Fruit fly (Drosophila melanogaster) whole organism, embryonic: Measurements from ENCODE around the gene CG14545.

Experiments used
- Bgb ChIP-seq: fragments of 200-800 bp; sonication (Bioruptor generic); IDR thresholded peaks from 2 replicates; pipeline ENCODE4 v1.3.6; 2022; ENCODE audit warnings: missing biosample characterization, missing genetic modification characterization; ENCODE audit not compliant: partially characterized antibody
- Bteb2 ChIP-seq: fragments of 200-800 bp; sonication (Bioruptor generic); optimal IDR thresholded peaks from 2 replicates; lab custom pipeline; 2016; ENCODE audit warnings: missing biosample characterization, missing genetic modification characterization
- CG10321 ChIP-seq: fragments of 200-800 bp; sonication (Bioruptor generic); IDR thresholded peaks from 2 replicates; pipeline ENCODE4 v1.3.6; 2022; ENCODE audit warnings: missing biosample characterization, missing genetic modification characterization
- CG13123 ChIP-seq: fragments of 200-800 bp; sonication (Bioruptor generic); optimal IDR thresholded peaks from 2 replicates; lab custom pipeline; 2016; ENCODE audit warnings: missing biosample characterization, missing genetic modification characterization
- CG13287 ChIP-seq: fragments of 200-800 bp; sonication (Bioruptor generic); IDR thresholded peaks from 2 replicates; pipeline ENCODE4 v1.3.6; 2022; ENCODE audit warnings: missing biosample characterization, missing genetic modification characterization; ENCODE audit not compliant: partially characterized antibody
- CG14014 ChIP-seq: fragments of 200-800 bp; sonication (Bioruptor generic); IDR thresholded peaks from 2 replicates; pipeline ENCODE4 v1.3.6; 2022; ENCODE audit warnings: missing biosample characterization, missing genetic modification characterization
- CG14710 ChIP-seq: fragments of 200-800 bp; sonication (Bioruptor generic); optimal IDR thresholded peaks from 3 replicates; lab custom pipeline; 2019; ENCODE audit warnings: missing biosample characterization, mild to moderate bottlenecking, missing genetic modification characterization, moderate library complexity
- CG1602 ChIP-seq: fragments of 200-800 bp; sonication (Bioruptor generic); optimal IDR thresholded peaks from 3 replicates; lab custom pipeline; 2016; ENCODE audit warnings: missing biosample characterization, missing genetic modification characterization
- CG16863 ChIP-seq: fragments of 200-800 bp; sonication (Bioruptor generic); optimal IDR thresholded peaks from 3 replicates; lab custom pipeline; 2016; ENCODE audit warnings: missing biosample characterization, missing genetic modification characterization
- CG17328 ChIP-seq: fragments of 200-800 bp; sonication (Bioruptor generic); IDR thresholded peaks from 2 replicates; pipeline ENCODE4 v1.3.6; 2022; ENCODE audit warnings: missing biosample characterization, missing genetic modification characterization
- CG17359 ChIP-seq: fragments of 200-800 bp; sonication (Bioruptor generic); optimal IDR thresholded peaks from 3 replicates; lab custom pipeline; 2018; ENCODE audit warnings: missing biosample characterization, mild to moderate bottlenecking, missing genetic modification characterization, moderate library complexity
- CG1792 ChIP-seq: fragments of 200-800 bp; sonication (Bioruptor generic); optimal IDR thresholded peaks from 2 replicates; lab custom pipeline; 2016; ENCODE audit warnings: missing biosample characterization, missing genetic modification characterization
- CG18262 ChIP-seq: fragments of 200-800 bp; optimal IDR thresholded peaks from 3 replicates; lab custom pipeline; 2019; ENCODE audit warnings: missing biosample characterization, mild to moderate bottlenecking, missing genetic modification characterization, moderate library complexity
- CG18764 ChIP-seq: fragments of 200-800 bp; sonication (Bioruptor generic); optimal IDR thresholded peaks from 3 replicates; lab custom pipeline; 2016; ENCODE audit warnings: missing biosample characterization, missing genetic modification characterization
- CG2129 ChIP-seq: fragments of 200-800 bp; sonication (Bioruptor generic); IDR thresholded peaks from 2 replicates; pipeline ENCODE4 v1.3.6; 2022; ENCODE audit warnings: missing biosample characterization, missing genetic modification characterization; ENCODE audit not compliant: partially characterized antibody
- CG2199 ChIP-seq: fragments of 200-800 bp; sonication (Bioruptor generic); IDR thresholded peaks from 3 replicates; pipeline ENCODE4 v1.3.6; 2022; ENCODE audit warnings: missing biosample characterization, missing genetic modification characterization
- CG30020 ChIP-seq: fragments of 200-800 bp; optimal IDR thresholded peaks from 2 replicates; lab custom pipeline; 2019; ENCODE audit warnings: missing biosample characterization, mild to moderate bottlenecking, missing genetic modification characterization, moderate library complexity
- CG31441 ChIP-seq: fragments of 200-800 bp; sonication (Bioruptor generic); IDR thresholded peaks from 2 replicates; pipeline ENCODE4 v1.3.6; 2022; ENCODE audit warnings: missing biosample characterization, missing genetic modification characterization
- CG3838 ChIP-seq: fragments of 200-800 bp; sonication (Bioruptor generic); optimal IDR thresholded peaks from 3 replicates; lab custom pipeline; 2016; ENCODE audit warnings: missing biosample characterization, missing genetic modification characterization
- CG4328 ChIP-seq: fragments of 200-800 bp; sonication (Bioruptor generic); optimal IDR thresholded peaks from 3 replicates; lab custom pipeline; 2017; ENCODE audit warnings: missing biosample characterization, missing genetic modification reagents, missing genetic modification characterization
- CG4360 ChIP-seq: fragments of 200-800 bp; sonication (Bioruptor generic); IDR thresholded peaks from 2 replicates; pipeline ENCODE4 v1.3.6; 2022; ENCODE audit warnings: missing biosample characterization, missing genetic modification characterization
- CG4424 ChIP-seq: fragments of 200-800 bp; sonication (Bioruptor generic); optimal IDR thresholded peaks from 3 replicates; lab custom pipeline; 2016; ENCODE audit warnings: missing biosample characterization, missing genetic modification characterization
- CG5180 ChIP-seq: fragments of 200-800 bp; sonication (Bioruptor generic); optimal IDR thresholded peaks from 3 replicates; lab custom pipeline; 2017; ENCODE audit warnings: missing biosample characterization, missing genetic modification characterization, mild to moderate bottlenecking, moderate library complexity, missing genetic modification reagents
- CG7745 ChIP-seq: fragments of 200-800 bp; sonication (Bioruptor generic); optimal IDR thresholded peaks from 2 replicates; lab custom pipeline; 2018; ENCODE audit warnings: missing biosample characterization, mild to moderate bottlenecking, missing genetic modification characterization, moderate library complexity
- D19A ChIP-seq: fragments of 200-800 bp; optimal IDR thresholded peaks from 3 replicates; lab custom pipeline; 2019; ENCODE audit warnings: missing biosample characterization, mild to moderate bottlenecking, missing genetic modification characterization, moderate library complexity
- Dfd ChIP-seq, 2 experiments: fragments of >200 bp; optimal IDR thresholded peaks; 2 replicates each; lab custom pipeline; 2017; ENCODE audit warnings: missing biosample characterization in 2 of 2, missing genetic modification characterization in 2 of 2
- Elba2 ChIP-seq: fragments of 200-800 bp; sonication (Bioruptor generic); optimal IDR thresholded peaks from 3 replicates; lab custom pipeline; 2016; ENCODE audit warnings: missing biosample characterization, missing genetic modification characterization
- HHEX ChIP-seq: fragments of 200-800 bp; sonication (Bioruptor generic); optimal IDR thresholded peaks from 3 replicates; lab custom pipeline; 2017; ENCODE audit warnings: missing biosample characterization, mild to moderate bottlenecking, missing genetic modification characterization, missing genetic modification reagents
- Hmx ChIP-seq: fragments of 200-800 bp; sonication (Bioruptor generic); optimal IDR thresholded peaks from 2 replicates; lab custom pipeline; 2016; ENCODE audit warnings: missing biosample characterization, missing genetic modification characterization
- Oli ChIP-seq: fragments of 200-800 bp; sonication (Bioruptor generic); optimal IDR thresholded peaks from 2 replicates; lab custom pipeline; 2018; ENCODE audit warnings: missing biosample characterization, mild to moderate bottlenecking, missing genetic modification characterization, moderate library complexity
- Pdp1 ChIP-seq, 2 experiments: fragments of 200-800 bp; sonication (Bioruptor generic); optimal IDR thresholded peaks; 3 replicates each; lab custom pipeline; 2016; ENCODE audit warnings: missing biosample characterization in 2 of 2, missing genetic modification characterization in 2 of 2, mild to moderate bottlenecking in 1 of 2, moderate library complexity in 1 of 2
- Stat92E ChIP-seq, 3 experiments: fragments of >200 bp in 2 of 3; fragments of 200-800 bp in 1 of 3; sonication (Bioruptor generic) in 1 of 3; optimal IDR thresholded peaks; 2 replicates each; lab custom pipeline; 2017 to 2019; ENCODE audit warnings: missing biosample characterization in 3 of 3, missing genetic modification characterization in 3 of 3, mild to moderate bottlenecking in 1 of 3, moderate library complexity in 1 of 3
- cg ChIP-seq: fragments of 200-800 bp; sonication (Bioruptor generic); optimal IDR thresholded peaks from 3 replicates; lab custom pipeline; 2019; ENCODE audit warnings: missing biosample characterization, mild to moderate bottlenecking, missing genetic modification characterization, moderate library complexity
- chif ChIP-seq, 2 experiments: fragments of 200-800 bp; sonication (Bioruptor generic); optimal IDR thresholded peaks; 3 replicates each; lab custom pipeline; 2016; ENCODE audit warnings: missing biosample characterization in 2 of 2, missing genetic modification characterization in 2 of 2
- chinmo ChIP-seq: fragments of 200-800 bp; sonication (Bioruptor generic); IDR thresholded peaks from 4 replicates; pipeline ENCODE4 v1.3.6; 2022; ENCODE audit warnings: missing biosample characterization, missing genetic modification characterization; ENCODE audit not compliant: partially characterized antibody
- dmrt99B ChIP-seq: fragments of 200-800 bp; sonication (Bioruptor generic); optimal IDR thresholded peaks from 2 replicates; lab custom pipeline; 2018; ENCODE audit warnings: missing biosample characterization, mild to moderate bottlenecking, missing genetic modification characterization, moderate library complexity
- grau ChIP-seq: fragments of 200-800 bp; optimal IDR thresholded peaks from 3 replicates; lab custom pipeline; 2019; ENCODE audit warnings: missing biosample characterization, mild to moderate bottlenecking, missing genetic modification characterization, moderate library complexity
- gsb-n ChIP-seq: fragments of 200-800 bp; sonication (Bioruptor generic); optimal IDR thresholded peaks from 3 replicates; lab custom pipeline; 2018; ENCODE audit warnings: missing biosample characterization, mild to moderate bottlenecking, missing genetic modification characterization
- hbn ChIP-seq: fragments of 200-800 bp; sonication (Bioruptor generic); IDR thresholded peaks from 2 replicates; pipeline ENCODE4 v1.3.6; 2022; ENCODE audit warnings: missing biosample characterization, missing genetic modification characterization; ENCODE audit not compliant: partially characterized antibody
- jing ChIP-seq: fragments of 200-800 bp; sonication (Bioruptor generic); optimal IDR thresholded peaks from 2 replicates; lab custom pipeline; 2018; ENCODE audit warnings: missing biosample characterization, mild to moderate bottlenecking, missing genetic modification characterization
- kni ChIP-seq: fragments of 200-800 bp; sonication (Bioruptor generic); optimal IDR thresholded peaks from 3 replicates; lab custom pipeline; 2017; ENCODE audit warnings: mild to moderate bottlenecking, missing biosample characterization, missing genetic modification reagents, missing genetic modification characterization
- lilli ChIP-seq: fragments of 200-800 bp; sonication (Bioruptor generic); optimal IDR thresholded peaks from 3 replicates; lab custom pipeline; 2016; ENCODE audit warnings: missing biosample characterization, missing genetic modification characterization
- onecut ChIP-seq: fragments of 200-800 bp; sonication (Bioruptor generic); IDR thresholded peaks from 2 replicates; pipeline ENCODE4 v1.3.6; 2022; ENCODE audit warnings: missing biosample characterization, missing genetic modification characterization
- pros ChIP-seq: fragments of 200-800 bp; sonication (Bioruptor generic); optimal IDR thresholded peaks from 3 replicates; lab custom pipeline; 2019; ENCODE audit warnings: missing biosample characterization, mild to moderate bottlenecking, missing genetic modification characterization, moderate library complexity
- slbo ChIP-seq: fragments of 200-800 bp; sonication (Bioruptor generic); IDR thresholded peaks from 2 replicates; pipeline ENCODE4 v1.3.6; 2022; ENCODE audit warnings: missing biosample characterization, missing genetic modification characterization
- slp2 ChIP-seq: fragments of 200-800 bp; sonication (Bioruptor generic); optimal IDR thresholded peaks from 2 replicates; lab custom pipeline; 2016; ENCODE audit warnings: missing biosample characterization, missing genetic modification characterization
- sr ChIP-seq: fragments of 200-800 bp; sonication (Bioruptor generic); IDR thresholded peaks from 3 replicates; pipeline ENCODE4 v1.3.6; 2022; ENCODE audit warnings: missing biosample characterization, missing genetic modification characterization

The CG14545 gene

DNA sequence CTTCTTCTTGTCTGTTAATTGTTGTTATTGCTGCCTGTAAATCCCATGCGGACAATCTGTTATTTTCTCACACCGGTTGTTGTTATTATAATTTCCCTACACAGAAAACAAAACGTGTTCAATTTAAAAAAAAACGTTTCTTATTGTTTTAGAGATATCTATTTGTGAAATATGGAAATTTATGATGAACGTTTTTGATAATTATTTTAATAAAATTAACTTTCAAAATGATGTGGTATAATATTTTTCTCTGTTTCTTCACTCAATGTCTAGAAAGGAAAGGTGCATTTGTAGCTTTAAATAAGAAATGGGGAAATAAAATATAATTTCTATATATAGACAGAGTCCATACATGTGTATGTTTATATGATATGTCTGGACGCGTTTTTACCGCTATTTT lies 33.2 kb upstream of the CG14545 start (continued):
- TF ChIP-seq chif (GFP tag; optimal IDR thresholded peaks at IDR 0.05; lab: Kevin White, UChicago) (peak in 1 of 2 experiments; percentile 33), Bteb2 (GFP tag; lab: Kevin White, UChicago) (peak; percentile 44), CG7745 (tag; lab: Kevin White, UChicago) (no peak), onecut (GFP tag; lab: Robert Waterston, UW) (no peak), Oli (peak; percentile 72), CG4424 (GFP tag; lab: Kevin White, UChicago) (peak; percentile 72), CG18262 (peak; percentile 92), CG14710 (tag; lab: Kevin White, UChicago) (peak; percentile 88), Dfd (GFP tag; optimal IDR thresholded peaks at IDR 0.05; lab: Kevin White, UChicago) (no peak), dmrt99B (tag; lab: Kevin White, UChicago) (peak; percentile 83), CG14014 (0 out of 2 replicates have a peak, but pooled peaks have one; percentile 32), CG17359 (tag; lab: Kevin White, UChicago) (peak; percentile 85)

DNA sequence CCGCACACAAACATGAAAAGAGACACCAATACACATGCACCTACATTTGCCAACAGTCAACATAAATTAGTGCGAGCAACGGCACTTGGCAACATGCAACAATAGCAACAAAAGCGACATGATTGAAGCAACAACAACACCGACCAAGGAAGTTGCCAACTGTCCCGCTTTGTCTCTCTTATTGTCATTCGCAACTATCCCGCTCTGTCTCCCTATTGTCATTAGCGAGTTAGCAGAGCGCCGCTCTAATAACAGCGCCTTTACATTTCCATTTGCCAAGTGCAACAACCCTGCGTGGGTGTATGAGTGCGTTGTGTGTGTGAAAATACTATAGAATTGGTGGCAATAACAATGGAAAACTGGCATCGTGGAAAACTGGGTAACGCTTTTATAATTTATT lies 32.8 kb upstream of the CG14545 start:
- TF ChIP-seq slbo (GFP tag; lab: Robert Waterston, UW) (no peak), kni (GFP tag; lab: Kevin White, UChicago) (peak; percentile 80), CG4360 (peak; percentile 82), CG3838 (GFP tag; lab: Kevin White, UChicago) (peak; percentile 77), CG10321 (GFP tag; lab: Robert Waterston, UW) (peak; percentile 34; the same call in 1 of the 2 replicates), CG5180 (no peak), chinmo (GFP tag; lab: Robert Waterston, UW) (0 out of 4 replicates have a peak, but pooled peaks have one; percentile 54), CG13287 (GFP tag; lab: Robert Waterston, UW) (no peak), CG2199 (GFP tag; lab: Robert Waterston, UW) (no peak), CG4328 (GFP tag; lab: Kevin White, UChicago) (no peak), CG13123 (GFP tag; lab: Kevin White, UChicago) (no peak), grau (no peak), cg (GFP tag; lab: Kevin White, UChicago) (peak; percentile 73), Stat92E (GFP tag; optimal IDR thresholded peaks at IDR 0.05; lab: Kevin White, UChicago) (no peak), pros (GFP tag; lab: Kevin White, UChicago) (peak; percentile 11), sr (0 out of 3 replicates have a peak, but pooled peaks have one; percentile 17), Elba2 (GFP tag; lab: Kevin White, UChicago) (peak; percentile 99), CG30020 (tag; lab: Kevin White, UChicago) (no peak), HHEX (GFP tag; lab: Kevin White, UChicago) (no peak)

DNA sequence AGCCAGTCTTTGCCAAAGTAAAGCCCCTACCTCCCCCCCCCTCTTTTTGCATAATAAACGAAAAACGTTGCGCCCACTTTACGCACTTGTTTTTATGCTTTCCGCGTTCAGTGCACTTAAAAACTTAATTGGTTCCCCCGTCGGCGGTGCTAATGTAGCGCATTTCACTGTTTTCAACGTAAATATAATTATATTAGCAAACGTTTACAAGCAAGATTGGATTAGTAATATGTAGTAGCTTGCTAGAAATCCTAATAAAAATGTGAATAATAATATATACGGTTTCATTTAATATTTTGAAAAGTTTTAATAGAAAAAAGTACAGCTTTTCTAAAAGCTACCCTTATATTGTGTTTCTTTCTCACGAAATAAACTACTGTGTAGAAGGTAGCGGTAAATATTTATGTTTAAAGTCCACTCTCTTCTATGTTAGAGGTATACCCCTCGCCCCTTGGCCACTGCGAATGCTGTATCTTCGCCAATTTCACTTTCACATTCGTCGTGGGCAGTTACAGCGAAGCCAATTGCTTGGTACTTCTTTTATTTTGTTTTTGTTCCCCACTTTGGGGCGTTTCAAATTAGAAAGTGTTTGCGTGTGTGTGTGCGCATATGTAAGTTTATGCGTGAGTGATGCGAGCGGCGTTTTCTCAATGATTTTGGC lies 31.6 kb upstream of the CG14545 start:
- TF ChIP-seq cg (GFP tag; lab: Kevin White, UChicago): peak; percentile 7
- no peak for TF ChIP-seq D19A (tag; lab: Kevin White, UChicago)
- TF ChIP-seq CG1602 (GFP tag; lab: Kevin White, UChicago): no peak
- peak; percentile 14; the same call in 1 of the 2 replicates for TF ChIP-seq CG17328 (GFP tag; lab: Robert Waterston, UW)
- TF ChIP-seq slp2 (GFP tag; lab: Kevin White, UChicago): no peak
- TF ChIP-seq Dfd (GFP tag; optimal IDR thresholded peaks at IDR 0.05; lab: Kevin White, UChicago): no peak
- TF ChIP-seq gsb-n (tag; lab: Kevin White, UChicago): peak; percentile 2
- TF ChIP-seq lilli: no peak
- TF ChIP-seq Pdp1 (GFP tag; optimal IDR thresholded peaks at IDR 0.05; lab: Kevin White, UChicago): no peak
- TF ChIP-seq CG1792 (GFP tag; lab: Kevin White, UChicago): no peak
- 0 out of 2 replicates have a peak, but pooled peaks have one; percentile 8 for TF ChIP-seq CG4360
- no peak for TF ChIP-seq jing (GFP tag; lab: Kevin White, UChicago)
- TF ChIP-seq CG31441 (GFP tag; lab: Robert Waterston, UW): no peak
- TF ChIP-seq CG18764 (GFP tag; lab: Kevin White, UChicago): no peak
- TF ChIP-seq Bgb (GFP tag; lab: Robert Waterston, UW): no peak
- TF ChIP-seq Hmx (GFP tag; lab: Kevin White, UChicago): no peak
- TF ChIP-seq CG16863 (GFP tag; lab: Kevin White, UChicago): no peak
- no peak for TF ChIP-seq hbn (GFP tag; lab: Robert Waterston, UW)
- no peak for TF ChIP-seq CG2129 (GFP tag; lab: Robert Waterston, UW)
